Worm (Caenorhabditis elegans) whole organism, L2 larva: ENCODE results near the gene cyp-32B1.

ENCODE experiments used
- C34F6.9 ChIP-seq: fragments of 150-350 bp; optimal IDR thresholded peaks from 2 replicates; lab custom pipeline; 2014; ENCODE audit warnings: missing biosample characterization, missing genetic modification characterization
- F13H6.1 ChIP-seq: sonication (generic microtip); optimal IDR thresholded peaks from 2 replicates; lab custom pipeline; 2016; ENCODE audit warnings: missing genetic modification characterization, missing compliant biosample characterization
- R02D3.7 ChIP-seq: fragments of 150-350 bp; optimal IDR thresholded peaks from 2 replicates; lab custom pipeline; 2014; ENCODE audit warnings: missing biosample characterization, missing genetic modification characterization
- ZK546.5 ChIP-seq: sonication (generic microtip); optimal IDR thresholded peaks from 2 replicates; lab custom pipeline; 2017; ENCODE audit warnings: missing biosample characterization, missing genetic modification characterization
- alr-1 ChIP-seq: fragments of 150-350 bp; optimal IDR thresholded peaks from 2 replicates; lab custom pipeline; 2014; ENCODE audit warnings: missing biosample characterization, missing genetic modification characterization
- aly-2 ChIP-seq: fragments of 150-350 bp; optimal IDR thresholded peaks from 2 replicates; lab custom pipeline; 2014; ENCODE audit warnings: missing biosample characterization, missing genetic modification characterization
- ama-1 ChIP-seq: fragments of 150-350 bp; optimal IDR thresholded peaks from 2 replicates; lab custom pipeline; 2018; ENCODE audit warnings: inconsistent platforms
- blmp-1 ChIP-seq: sonication (generic microtip); optimal IDR thresholded peaks from 2 replicates; lab custom pipeline; 2017; ENCODE audit warnings: missing genetic modification characterization, mild to moderate bottlenecking, missing compliant biosample characterization, antibody characterized with exemption, moderate library complexity; ENCODE audit not compliant: insufficient read depth
- dmd-4 ChIP-seq: sonication (generic microtip); optimal IDR thresholded peaks from 2 replicates; lab custom pipeline; 2017; ENCODE audit warnings: missing biosample characterization, missing genetic modification characterization
- egl-27 ChIP-seq: sonication (generic microtip); optimal IDR thresholded peaks from 3 replicates; lab custom pipeline; 2017; ENCODE audit warnings: missing biosample characterization, missing genetic modification reagents, missing genetic modification characterization
- elt-1 ChIP-seq: fragments of 150-350 bp; optimal IDR thresholded peaks from 2 replicates; lab custom pipeline; 2014; ENCODE audit warnings: missing biosample characterization, missing genetic modification characterization
- elt-3 ChIP-seq: sonication (generic microtip); optimal IDR thresholded peaks from 2 replicates; lab custom pipeline; 2017; ENCODE audit warnings: missing biosample characterization, missing genetic modification characterization
- fos-1 ChIP-seq: fragments of 150-350 bp; optimal IDR thresholded peaks from 2 replicates; lab custom pipeline; 2014; ENCODE audit warnings: missing biosample characterization, missing genetic modification characterization
- gmeb-1 ChIP-seq: fragments of 150-350 bp; optimal IDR thresholded peaks from 2 replicates; lab custom pipeline; 2014; ENCODE audit warnings: missing biosample characterization, missing genetic modification characterization
- lin-13 ChIP-seq: fragments of 150-350 bp; optimal IDR thresholded peaks from 2 replicates; lab custom pipeline; 2014; ENCODE audit warnings: missing biosample characterization, missing genetic modification reagents, missing genetic modification characterization
- lin-39 ChIP-seq: fragments of 150-350 bp; optimal IDR thresholded peaks from 2 replicates; lab custom pipeline; 2014; ENCODE audit warnings: missing biosample characterization, missing genetic modification reagents, missing genetic modification characterization
- lsy-2 ChIP-seq, 2 experiments: fragments of 150-350 bp in 1 of 2; sonication (generic microtip) in 1 of 2; optimal IDR thresholded peaks; 2 replicates each; lab custom pipeline; 2014 to 2017; ENCODE audit warnings: missing biosample characterization in 2 of 2, missing genetic modification characterization in 2 of 2
- mab-5 ChIP-seq: fragments of 150-350 bp; optimal IDR thresholded peaks from 2 replicates; lab custom pipeline; 2014; ENCODE audit warnings: missing biosample characterization, missing genetic modification characterization
- mbf-1 ChIP-seq: sonication (generic microtip); optimal IDR thresholded peaks from 2 replicates; lab custom pipeline; 2017; ENCODE audit warnings: missing biosample characterization, missing genetic modification characterization
- nhr-10 ChIP-seq: sonication (generic microtip); optimal IDR thresholded peaks from 2 replicates; lab custom pipeline; 2017; ENCODE audit warnings: missing biosample characterization, missing genetic modification characterization
- nhr-12 ChIP-seq: fragments of 150-350 bp; optimal IDR thresholded peaks from 2 replicates; lab custom pipeline; 2014; ENCODE audit warnings: missing biosample characterization, missing genetic modification characterization
- nhr-129 ChIP-seq: fragments of 150-350 bp; optimal IDR thresholded peaks from 2 replicates; lab custom pipeline; 2014; ENCODE audit warnings: missing biosample characterization, missing genetic modification characterization
- nhr-21 ChIP-seq: fragments of 150-350 bp; optimal IDR thresholded peaks from 2 replicates; lab custom pipeline; 2014; ENCODE audit warnings: missing biosample characterization, missing genetic modification characterization
- nhr-23 ChIP-seq: fragments of 150-350 bp; optimal IDR thresholded peaks from 2 replicates; lab custom pipeline; 2014; ENCODE audit warnings: missing biosample characterization, missing genetic modification reagents, missing genetic modification characterization
- nhr-237 ChIP-seq: fragments of 150-350 bp; optimal IDR thresholded peaks from 2 replicates; lab custom pipeline; 2014; ENCODE audit warnings: missing biosample characterization, missing genetic modification characterization
- nhr-6 ChIP-seq: fragments of 150-350 bp; optimal IDR thresholded peaks from 2 replicates; lab custom pipeline; 2014; ENCODE audit warnings: missing biosample characterization, missing genetic modification characterization
- nhr-77 ChIP-seq: fragments of 150-350 bp; optimal IDR thresholded peaks from 2 replicates; lab custom pipeline; 2014; ENCODE audit warnings: missing biosample characterization, missing genetic modification characterization
- sem-4 ChIP-seq: fragments of 150-350 bp; optimal IDR thresholded peaks from 2 replicates; lab custom pipeline; 2014; ENCODE audit warnings: missing biosample characterization, missing genetic modification reagents, missing genetic modification characterization
- sma-3 ChIP-seq: sonication (generic microtip); optimal IDR thresholded peaks from 2 replicates; lab custom pipeline; 2016; ENCODE audit warnings: missing genetic modification reagents, missing genetic modification characterization, missing compliant biosample characterization
- sma-9 ChIP-seq, 2 experiments: fragments of 150-350 bp in 1 of 2; sonication (generic microtip) in 1 of 2; optimal IDR thresholded peaks; 2 replicates each; lab custom pipeline; 2014 to 2016; ENCODE audit warnings: missing genetic modification characterization in 2 of 2, mild to moderate bottlenecking in 1 of 2, missing biosample characterization in 1 of 2, missing compliant biosample characterization in 1 of 2, missing genetic modification reagents in 1 of 2, moderate library complexity in 1 of 2
- unc-39 ChIP-seq: fragments of 150-350 bp; optimal IDR thresholded peaks from 2 replicates; lab custom pipeline; 2014; ENCODE audit warnings: missing biosample characterization, missing genetic modification characterization
- unc-55 ChIP-seq: fragments of 150-350 bp; sonication (generic microtip); optimal IDR thresholded peaks from 3 replicates; lab custom pipeline; 2014; ENCODE audit warnings: missing biosample characterization, missing genetic modification reagents, missing genetic modification characterization
- zag-1 ChIP-seq: fragments of 150-350 bp; optimal IDR thresholded peaks from 2 replicates; lab custom pipeline; 2014; ENCODE audit warnings: missing biosample characterization, missing genetic modification characterization
- ztf-1 ChIP-seq: fragments of 200-800 bp; sonication (Bioruptor generic); conservative IDR thresholded peaks from 2 replicates; pipeline ENCODE4 v1.3.6; 2022; ENCODE audit warnings: missing genetic modification characterization, missing compliant biosample characterization
- ztf-11 ChIP-seq: sonication (generic microtip); optimal IDR thresholded peaks from 2 replicates; lab custom pipeline; 2017; ENCODE audit warnings: missing biosample characterization, missing genetic modification characterization

The cyp-32B1 gene

DNA sequence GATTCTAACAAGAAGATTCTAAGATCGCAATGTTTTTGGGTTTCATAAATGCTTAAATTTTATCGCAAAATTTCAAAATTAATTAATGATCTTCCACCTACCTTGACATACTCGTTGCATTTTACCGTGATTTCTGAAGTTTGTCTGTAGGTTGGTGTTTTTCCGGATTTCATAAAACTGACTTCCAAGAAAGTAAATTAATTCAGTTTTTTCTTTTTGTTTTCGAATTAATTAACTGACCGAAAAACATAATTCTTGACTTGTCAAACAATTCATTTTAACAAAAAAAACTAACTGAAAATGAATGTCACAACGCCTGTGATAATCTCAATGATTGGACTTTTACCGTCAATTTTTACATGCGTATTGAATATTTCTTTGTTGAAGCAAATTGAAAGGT, 19.5 kb downstream of the cyp-32B1 start, which contains the start of gene srbc-16:
Gene srbc-16 (plus strand): TSS at position 301 of the 400 bp plus-strand sequence.
- TF ChIP-seq mbf-1 (tag; lab: Kevin White, UChicago): no peak
- no peak for TF ChIP-seq nhr-129 (tag; lab: Kevin White, UChicago)

- TF ChIP-seq ztf-1 (GFP tag; lab: Robert Waterston, UW): no peak
- TF ChIP-seq F13H6.1 (tag; lab: Kevin White, UChicago): no peak
- no peak for TF ChIP-seq nhr-129 (tag; lab: Kevin White, UChicago)
- no peak for TF ChIP-seq C34F6.9 (tag; lab: Kevin White, UChicago)
- TF ChIP-seq zag-1 (tag; lab: Kevin White, UChicago): no peak
- no peak for TF ChIP-seq nhr-237 (tag; lab: Kevin White, UChicago)
- TF ChIP-seq nhr-6 (tag; lab: Kevin White, UChicago): no peak
- no peak for TF ChIP-seq nhr-12
- no peak for TF ChIP-seq sem-4
These were observed 22.0 kb downstream of the cyp-32B1 start, which contains the start of gene cyp-33C1 for ce11 chrV:2179214-2179613. cyp-33C1 (plus strand) TSS chrV:2179514.

ce11 chrV:2177307-2177764, 23.9 kb downstream of the cyp-32B1 start, which contains the start of gene srbc-17:
srbc-17 (plus strand) TSS chrV:2177714.
- no peak for TF ChIP-seq ama-1 (lab: Kevin White, UChicago)
- no peak for TF ChIP-seq sma-9 (GFP tag; optimal IDR thresholded peaks at IDR 0.05; lab: Kevin White, UChicago)
- no peak for TF ChIP-seq sma-9 (tag; optimal IDR thresholded peaks at IDR 0.05; lab: Kevin White, UChicago)
- TF ChIP-seq ZK546.5 (tag; lab: Kevin White, UChicago): no peak
- TF ChIP-seq nhr-10 (tag; lab: Kevin White, UChicago): no peak
- TF ChIP-seq nhr-21 (tag; lab: Kevin White, UChicago): no peak
- TF ChIP-seq unc-55 (GFP tag; lab: Kevin White, UChicago): no peak
- no peak for TF ChIP-seq R02D3.7 (tag; lab: Kevin White, UChicago)
- TF ChIP-seq sma-3 (GFP tag; lab: Kevin White, UChicago): no peak
- no peak for TF ChIP-seq elt-3
- TF ChIP-seq nhr-23 (tag; lab: Kevin White, UChicago): no peak
- no peak for TF ChIP-seq nhr-12
- TF ChIP-seq blmp-1: no peak
- TF ChIP-seq lin-13 (GFP tag; lab: Kevin White, UChicago): no peak
- no peak for TF ChIP-seq egl-27 (tag; lab: Kevin White, UChicago)
- no peak for TF ChIP-seq fos-1
- TF ChIP-seq lin-39 (tag; lab: Kevin White, UChicago): no peak
- TF ChIP-seq ztf-1 (GFP tag; lab: Robert Waterston, UW): no peak
- TF ChIP-seq gmeb-1 (tag; lab: Kevin White, UChicago): no peak

ce11 chrV:2175242-2175641, 26.0 kb downstream of the cyp-32B1 start, which contains the start of gene C45H4.18:
C45H4.18 (plus strand) TSS chrV:2175542.
- TF ChIP-seq egl-27 (tag; lab: Kevin White, UChicago) (no peak), blmp-1 (no peak), elt-1 (tag; lab: Kevin White, UChicago) (no peak), alr-1 (tag; lab: Kevin White, UChicago) (no peak), lin-13 (GFP tag; lab: Kevin White, UChicago) (no peak), ztf-11 (tag; lab: Kevin White, UChicago) (no peak), nhr-77 (no peak), ZK546.5 (tag; lab: Kevin White, UChicago) (no peak), dmd-4 (tag; lab: Kevin White, UChicago) (no peak), mab-5 (no peak), unc-39 (tag; lab: Kevin White, UChicago) (no peak), nhr-237 (tag; lab: Kevin White, UChicago) (no peak), ama-1 (lab: Kevin White, UChicago) (no peak)
- TF ChIP-seq, all 48 proteins: peak for 0

DNA sequence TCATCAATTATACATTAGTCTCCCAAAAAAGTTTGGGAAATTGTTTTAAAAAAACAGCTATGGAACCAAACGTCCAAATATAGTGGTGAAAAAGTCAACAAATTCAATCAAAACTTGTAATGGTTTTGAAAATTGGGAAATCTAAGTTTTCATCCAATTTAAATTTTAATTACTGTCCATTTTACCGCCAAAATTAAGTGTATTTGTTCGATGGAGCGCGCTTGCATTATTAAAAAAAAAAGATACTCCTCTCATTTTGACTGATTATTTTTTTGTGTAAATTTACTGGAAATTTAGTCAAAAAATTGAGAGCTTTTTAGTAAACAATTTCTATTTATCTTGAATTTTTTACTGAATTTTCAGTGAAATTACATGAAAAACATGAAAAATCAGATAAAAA, 26.8 kb downstream of the cyp-32B1 start:
- TF ChIP-seq aly-2 (tag; lab: Kevin White, UChicago) (no peak), lsy-2 (tag; optimal IDR thresholded peaks at IDR 0.05; lab: Kevin White, UChicago) (no peak)
